Worm (Caenorhabditis elegans) whole organism, late embryonic: Measurements from ENCODE around the gene F52E1.14.

Experiments
- ceh-19 ChIP-seq: fragments of 200-800 bp; sonication (Bioruptor generic); optimal IDR thresholded peaks from 2 replicates; lab custom pipeline; 2018; ENCODE audit warnings: mild to moderate bottlenecking, missing genetic modification characterization, missing compliant biosample characterization
- hlh-30 ChIP-seq: sonication (generic microtip); optimal IDR thresholded peaks from 2 replicates; lab custom pipeline; 2017; ENCODE audit warnings: antibody characterized with exemption, missing genetic modification characterization, missing compliant biosample characterization; ENCODE audit not compliant: insufficient read depth
- sox-4 ChIP-seq: sonication (generic microtip); optimal IDR thresholded peaks from 2 replicates; lab custom pipeline; 2017; ENCODE audit warnings: mild to moderate bottlenecking, missing genetic modification characterization, inconsistent platforms, missing compliant biosample characterization

DNA sequence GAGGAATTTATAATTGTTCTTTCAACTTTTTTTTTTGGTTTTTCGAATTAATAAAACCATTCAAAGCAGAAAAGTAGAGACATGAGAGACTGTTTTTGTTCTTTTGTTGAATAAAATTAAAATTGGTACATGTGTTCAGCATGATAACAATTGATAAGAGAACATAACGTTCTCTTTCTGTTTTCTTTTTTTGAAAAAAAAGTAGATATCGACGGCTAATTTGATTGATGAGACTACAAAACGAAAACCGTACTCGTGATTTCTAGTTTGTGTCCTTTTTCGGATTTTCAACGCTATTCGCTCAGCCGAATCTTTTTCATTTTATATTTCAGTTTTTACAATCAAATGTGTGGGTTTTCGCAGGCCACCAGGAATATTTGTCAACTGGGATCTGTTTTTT lies 38.3 kb upstream of the F52E1.14 start, which contains the start of gene C08D8.1:
- TF ChIP-seq hlh-30 (tag; lab: Kevin White, UChicago) (no peak), sox-4 (no peak), ceh-19 (GFP tag; lab: Kevin White, UChicago) (no peak)
